Worm (Caenorhabditis elegans) whole organism, L4 larva: ENCODE measurements around the gene ltah-1.2.
A peak's percentile ranks its signal among the peaks of the same experiment; 100 is the strongest.

ENCODE experiments used
- F10B5.3 ChIP-seq: sonication (generic microtip); optimal IDR thresholded peaks from 2 replicates; lab custom pipeline; 2016; ENCODE audit warnings: mild to moderate bottlenecking, missing genetic modification characterization, missing compliant biosample characterization
- F37D6.2 ChIP-seq: sonication (generic microtip); optimal IDR thresholded peaks from 2 replicates; lab custom pipeline; 2016; ENCODE audit warnings: mild to moderate bottlenecking, missing genetic modification characterization, missing compliant biosample characterization
- R02D3.7 ChIP-seq: fragments of 150-350 bp; sonication (generic microtip); optimal IDR thresholded peaks from 3 replicates; lab custom pipeline; 2014; ENCODE audit warnings: missing biosample characterization, missing genetic modification characterization
- T20F7.1 ChIP-seq: fragments of 200-800 bp; sonication (Bioruptor generic); optimal IDR thresholded peaks from 2 replicates; lab custom pipeline; 2018; ENCODE audit warnings: mild to moderate bottlenecking, missing genetic modification characterization, missing compliant biosample characterization
- T26A8.4 ChIP-seq: fragments of 200-800 bp; sonication (Bioruptor generic); IDR thresholded peaks from 2 replicates; pipeline ENCODE4 v1.3.6; 2022; ENCODE audit warnings: missing genetic modification characterization, missing compliant biosample characterization
- Y5F2A.4 ChIP-seq: fragments of 200-800 bp; sonication (Bioruptor generic); optimal IDR thresholded peaks from 2 replicates; lab custom pipeline; 2018; ENCODE audit warnings: mild to moderate bottlenecking, missing genetic modification characterization, missing compliant biosample characterization
- aha-1 ChIP-seq: fragments of 150-350 bp; peaks from one replicate; lab custom pipeline; 2014; ENCODE audit warnings: missing biosample characterization, missing genetic modification characterization
- ceh-20 ChIP-seq: fragments of 200-800 bp; sonication (Bioruptor generic); IDR thresholded peaks from 2 replicates; pipeline ENCODE4 v1.3.6; 2022; ENCODE audit warnings: missing genetic modification reagents, missing genetic modification characterization, missing compliant biosample characterization
- ctbp-1 ChIP-seq: fragments of 200-800 bp; sonication (Bioruptor generic); IDR thresholded peaks from 2 replicates; pipeline ENCODE4 v1.3.6; 2022; ENCODE audit warnings: missing genetic modification reagents, missing genetic modification characterization, missing compliant biosample characterization
- daf-19 ChIP-seq: fragments of 200-800 bp; sonication (Bioruptor generic); conservative IDR thresholded peaks from 2 replicates; pipeline ENCODE4 v1.3.6; 2022; ENCODE audit warnings: missing genetic modification characterization, missing compliant biosample characterization
- daf-8 ChIP-seq: fragments of 200-800 bp; sonication (Bioruptor generic); IDR thresholded peaks from 2 replicates; pipeline ENCODE4 v1.3.6; 2022; ENCODE audit warnings: missing genetic modification characterization, missing compliant biosample characterization
- dmd-6 ChIP-seq: fragments of 200-800 bp; sonication (Bioruptor generic); IDR thresholded peaks from 2 replicates; pipeline ENCODE4 v1.3.6; 2022; ENCODE audit warnings: missing genetic modification reagents, missing genetic modification characterization, missing compliant biosample characterization
- dpl-1 ChIP-seq: fragments of 150-350 bp; optimal IDR thresholded peaks from 2 replicates; lab custom pipeline; 2014; ENCODE audit warnings: missing biosample characterization, missing genetic modification reagents, missing genetic modification characterization
- dve-1 ChIP-seq: sonication (generic microtip); optimal IDR thresholded peaks from 2 replicates; lab custom pipeline; 2017; ENCODE audit warnings: antibody characterized with exemption, mild to moderate bottlenecking, missing genetic modification characterization, missing compliant biosample characterization; ENCODE audit not compliant: insufficient read depth
- hif-1 ChIP-seq, 2 experiments: sonication (generic microtip); optimal IDR thresholded peaks; 2 replicates each; lab custom pipeline; 2016 to 2017; ENCODE audit warnings: missing compliant biosample characterization in 2 of 2, missing genetic modification characterization in 2 of 2, missing genetic modification reagents in 2 of 2, missing genotype in 2 of 2, mild to moderate bottlenecking in 1 of 2
- hlh-11 ChIP-seq: fragments of 200-800 bp; sonication (Bioruptor generic); optimal IDR thresholded peaks from 2 replicates; lab custom pipeline; 2018; ENCODE audit warnings: mild to moderate bottlenecking, missing genetic modification characterization, missing compliant biosample characterization
- hlh-30 ChIP-seq: sonication (generic microtip); optimal IDR thresholded peaks from 2 replicates; lab custom pipeline; 2017; ENCODE audit warnings: antibody characterized with exemption, mild to moderate bottlenecking, missing genetic modification characterization, missing compliant biosample characterization; ENCODE audit not compliant: insufficient read depth
- hmg-1.1 ChIP-seq: fragments of 200-800 bp; sonication (Bioruptor generic); IDR thresholded peaks from 2 replicates; pipeline ENCODE4 v1.3.6; 2022; ENCODE audit warnings: missing genetic modification reagents, missing genetic modification characterization, missing compliant biosample characterization
- jun-1 ChIP-seq: fragments of 150-350 bp; optimal IDR thresholded peaks from 2 replicates; lab custom pipeline; 2014; ENCODE audit warnings: missing biosample characterization, missing genetic modification reagents, missing genetic modification characterization
- lim-7 ChIP-seq: fragments of 200-800 bp; sonication (Bioruptor generic); IDR thresholded peaks from 2 replicates; pipeline ENCODE4 v1.3.6; 2022; ENCODE audit warnings: missing genetic modification characterization, missing compliant biosample characterization
- lin-1 ChIP-seq: fragments of 200-800 bp; sonication (Bioruptor generic); IDR thresholded peaks from 2 replicates; pipeline ENCODE4 v1.3.6; 2022; ENCODE audit warnings: missing genetic modification reagents, missing genetic modification characterization, missing compliant biosample characterization
- lin-13 ChIP-seq: fragments of 150-350 bp; optimal IDR thresholded peaks from 2 replicates; lab custom pipeline; 2014; ENCODE audit warnings: missing biosample characterization, missing genetic modification reagents, missing genetic modification characterization
- lin-29 ChIP-seq: fragments of 200-800 bp; sonication (Bioruptor generic); IDR thresholded peaks from 2 replicates; pipeline ENCODE4 v1.3.6; 2022; ENCODE audit warnings: missing genetic modification reagents, missing genetic modification characterization, missing compliant biosample characterization
- lin-38 ChIP-seq: fragments of 200-800 bp; sonication (Bioruptor generic); IDR thresholded peaks from 2 replicates; pipeline ENCODE4 v1.3.6; 2022; ENCODE audit warnings: missing genetic modification reagents, missing genetic modification characterization, missing compliant biosample characterization
- lsy-2 ChIP-seq, 2 experiments: fragments of 150-350 bp in 1 of 2; sonication (generic microtip) in 1 of 2; optimal IDR thresholded peaks; 2 replicates each; lab custom pipeline; 2014 to 2017; ENCODE audit warnings: missing biosample characterization in 2 of 2, missing genetic modification characterization in 2 of 2
- madf-9 ChIP-seq: fragments of 200-800 bp; sonication (Bioruptor generic); conservative IDR thresholded peaks from 2 replicates; pipeline ENCODE4 v1.3.6; 2022; ENCODE audit warnings: missing genetic modification reagents, missing genetic modification characterization, missing compliant biosample characterization
- mes-2 ChIP-seq: sonication (generic microtip); optimal IDR thresholded peaks from 2 replicates; lab custom pipeline; 2016; ENCODE audit warnings: missing genotype, mild to moderate bottlenecking, missing genetic modification characterization, missing compliant biosample characterization; ENCODE audit not compliant: poor library complexity, severe bottlenecking
- mxl-2 ChIP-seq: fragments of 200-800 bp; sonication (Bioruptor generic); conservative IDR thresholded peaks from 2 replicates; pipeline ENCODE4 v1.3.6; 2022; ENCODE audit warnings: missing genetic modification reagents, missing genetic modification characterization, missing compliant biosample characterization
- mxl-3 ChIP-seq: fragments of 200-800 bp; sonication (Bioruptor generic); optimal IDR thresholded peaks from 2 replicates; lab custom pipeline; 2018; ENCODE audit warnings: mild to moderate bottlenecking, missing genetic modification characterization, missing compliant biosample characterization
- nhr-25 ChIP-seq: sonication (generic microtip); optimal IDR thresholded peaks from 2 replicates; lab custom pipeline; 2017; ENCODE audit warnings: missing genetic modification characterization, mild to moderate bottlenecking, missing compliant biosample characterization, antibody characterized with exemption, moderate library complexity, borderline replicate concordance; ENCODE audit not compliant: insufficient read depth
- nhr-28 ChIP-seq: fragments of 150-350 bp; optimal IDR thresholded peaks from 2 replicates; lab custom pipeline; 2014; ENCODE audit warnings: missing biosample characterization, missing genetic modification characterization
- nhr-41 ChIP-seq: fragments of 200-800 bp; sonication (Bioruptor generic); IDR thresholded peaks from 2 replicates; pipeline ENCODE4 v1.3.6; 2022; ENCODE audit warnings: missing genetic modification reagents, missing genetic modification characterization, missing compliant biosample characterization
- nhr-42 ChIP-seq: fragments of 200-800 bp; sonication (Bioruptor generic); IDR thresholded peaks from 2 replicates; pipeline ENCODE4 v1.3.6; 2022; ENCODE audit warnings: missing genetic modification characterization, missing compliant biosample characterization
- nhr-6 ChIP-seq: fragments of 150-350 bp; optimal IDR thresholded peaks from 2 replicates; lab custom pipeline; 2014; ENCODE audit warnings: missing biosample characterization, missing genetic modification characterization
- pha-4 ChIP-seq, 2 experiments: fragments of 150-350 bp in 1 of 2; fragments of 200-800 bp in 1 of 2; sonication (Bioruptor generic) in 1 of 2; IDR thresholded peaks in 1 of 2; optimal IDR thresholded peaks in 1 of 2; 2 replicates each; pipeline versions ENCODE4 v1.3.6 to Lab custom; 2014 to 2022; ENCODE audit warnings: missing genetic modification characterization in 2 of 2, missing genetic modification reagents in 2 of 2, missing biosample characterization in 1 of 2, missing compliant biosample characterization in 1 of 2
- pqm-1 ChIP-seq: sonication (generic microtip); optimal IDR thresholded peaks from 2 replicates; lab custom pipeline; 2017; ENCODE audit warnings: missing biosample characterization, missing genetic modification characterization
- rbr-2 ChIP-seq: sonication (generic microtip); optimal IDR thresholded peaks from 2 replicates; lab custom pipeline; 2016; ENCODE audit warnings: missing genotype, missing genetic modification characterization, missing compliant biosample characterization
- saeg-2 ChIP-seq: fragments of 200-800 bp; sonication (Bioruptor generic); IDR thresholded peaks from 2 replicates; pipeline ENCODE4 v1.3.6; 2022; ENCODE audit warnings: missing genetic modification reagents, missing genetic modification characterization, missing compliant biosample characterization
- sdz-12 ChIP-seq: fragments of 200-800 bp; sonication (Bioruptor generic); optimal IDR thresholded peaks from 2 replicates; lab custom pipeline; 2018; ENCODE audit warnings: mild to moderate bottlenecking, missing genetic modification characterization, missing compliant biosample characterization
- set-16 ChIP-seq: fragments of 200-800 bp; sonication (Bioruptor generic); IDR thresholded peaks from 2 replicates; pipeline ENCODE4 v1.3.6; 2022; ENCODE audit warnings: missing genetic modification reagents, missing genetic modification characterization, missing compliant biosample characterization
- skn-1 ChIP-seq: fragments of 150-350 bp; optimal IDR thresholded peaks from 2 replicates; lab custom pipeline; 2014; ENCODE audit warnings: missing biosample characterization, missing genetic modification characterization
- snpc-1.2 ChIP-seq: fragments of 200-800 bp; sonication (Bioruptor generic); IDR thresholded peaks from 2 replicates; pipeline ENCODE4 v1.3.6; 2022; ENCODE audit warnings: missing genetic modification reagents, missing genetic modification characterization, missing compliant biosample characterization
- spr-1 ChIP-seq: sonication (generic microtip); optimal IDR thresholded peaks from 2 replicates; lab custom pipeline; 2016; ENCODE audit warnings: mild to moderate bottlenecking, missing genetic modification characterization, missing compliant biosample characterization
- tag-97 ChIP-seq: fragments of 200-800 bp; sonication (Bioruptor generic); IDR thresholded peaks from 2 replicates; pipeline ENCODE4 v1.3.6; 2022; ENCODE audit warnings: missing genetic modification characterization, missing compliant biosample characterization
- unc-39 ChIP-seq: sonication (generic microtip); optimal IDR thresholded peaks from 2 replicates; lab custom pipeline; 2017; ENCODE audit warnings: missing biosample characterization, missing genetic modification characterization
- unc-62 ChIP-seq, 3 experiments: fragments of 150-350 bp in 1 of 3; sonication (generic microtip); optimal IDR thresholded peaks in 2 of 3; peaks in 1 of 3; 1 replicate in 1 of 3; 2 replicates in 2 of 3; lab custom pipeline; 2014 to 2017; ENCODE audit warnings: missing biosample characterization in 3 of 3, missing genetic modification characterization in 3 of 3, missing genetic modification reagents in 3 of 3, missing genotype in 1 of 3
- zip-2 ChIP-seq: fragments of 150-350 bp; optimal IDR thresholded peaks from 2 replicates; lab custom pipeline; 2014; ENCODE audit warnings: missing biosample characterization, missing genetic modification characterization

The ltah-1.2 gene

DNA sequence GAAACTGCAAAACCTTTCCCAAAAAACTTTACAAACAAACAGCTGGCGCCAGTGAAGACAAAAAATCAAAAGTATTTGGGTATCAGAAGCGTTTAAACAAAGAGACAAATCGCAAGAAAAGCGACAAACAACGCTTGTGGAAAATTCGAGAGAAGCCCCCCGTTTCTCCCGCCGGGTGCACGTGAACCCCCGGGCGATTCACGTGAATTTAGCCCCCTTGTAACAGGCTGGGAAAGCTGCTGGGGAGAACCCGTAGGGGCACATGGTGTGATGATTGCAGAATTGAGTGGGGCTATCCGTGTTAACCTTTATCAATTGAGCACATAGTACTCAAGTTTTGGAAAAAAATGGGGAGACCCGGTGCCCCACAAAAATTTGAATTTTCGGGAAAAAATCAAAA, 41.3 kb upstream of the ltah-1.2 start (continued):
- TF ChIP-seq nhr-28 (tag; lab: Kevin White, UChicago): peak; percentile 53
- TF ChIP-seq mxl-3 (GFP tag; lab: Kevin White, UChicago): peak; percentile 75
- TF ChIP-seq mxl-2 (GFP tag; lab: Robert Waterston, UW): peak; percentile 98
- no peak for TF ChIP-seq skn-1
- peak; percentile 45; the same call in 1 of the 2 replicates for TF ChIP-seq lin-38 (GFP tag; lab: Robert Waterston, UW)
- TF ChIP-seq nhr-42 (GFP tag; lab: Robert Waterston, UW): no peak
- no peak for TF ChIP-seq Y5F2A.4
- peak; percentile 96 for TF ChIP-seq aha-1 (tag; lab: Kevin White, UChicago)
- peak; percentile 89 for TF ChIP-seq hlh-30 (tag; lab: Kevin White, UChicago)
- TF ChIP-seq hif-1 (tag; optimal IDR thresholded peaks at IDR 0.05; lab: Kevin White, UChicago): peak in 1 of 2 experiments; percentile 55
- TF ChIP-seq jun-1: no peak
- no peak for TF ChIP-seq ctbp-1 (GFP tag; lab: Robert Waterston, UW)
- peak; percentile 53; the same call in 1 of the 2 replicates for TF ChIP-seq lin-1
- no peak for TF ChIP-seq T20F7.1 (GFP tag; lab: Kevin White, UChicago)
- TF ChIP-seq R02D3.7 (tag; lab: Kevin White, UChicago): no peak
- peak; percentile 93 for TF ChIP-seq hlh-11
- no peak for TF ChIP-seq lim-7 (GFP tag; lab: Robert Waterston, UW)
- TF ChIP-seq nhr-25 (tag; lab: Kevin White, UChicago): peak; percentile 53
- TF ChIP-seq hmg-1.1 (GFP tag; lab: Robert Waterston, UW): 0 out of 2 replicates have a peak, but pooled peaks have one; percentile 20
- no peak for TF ChIP-seq spr-1 (tag; lab: Kevin White, UChicago)
- TF ChIP-seq T26A8.4: peak; percentile 48; the same call in 1 of the 2 replicates
- TF ChIP-seq set-16 (GFP tag; lab: Robert Waterston, UW): peak; percentile 58
- TF ChIP-seq dmd-6: peak; percentile 80
- TF ChIP-seq ceh-20: peak; percentile 91
- TF ChIP-seq unc-62 (GFP tag; optimal IDR thresholded peaks at IDR 0.05 in 1 of 2; lab: Kevin White, UChicago): peak in 1 of 2 experiments; percentile 69
- no peak for TF ChIP-seq unc-62 (tag; optimal IDR thresholded peaks at IDR 0.05; lab: Kevin White, UChicago)
- peak; percentile 24 for TF ChIP-seq dpl-1 (GFP tag; lab: Kevin White, UChicago)
- TF ChIP-seq saeg-2: peak; percentile 68; the same call in 1 of the 2 replicates

DNA sequence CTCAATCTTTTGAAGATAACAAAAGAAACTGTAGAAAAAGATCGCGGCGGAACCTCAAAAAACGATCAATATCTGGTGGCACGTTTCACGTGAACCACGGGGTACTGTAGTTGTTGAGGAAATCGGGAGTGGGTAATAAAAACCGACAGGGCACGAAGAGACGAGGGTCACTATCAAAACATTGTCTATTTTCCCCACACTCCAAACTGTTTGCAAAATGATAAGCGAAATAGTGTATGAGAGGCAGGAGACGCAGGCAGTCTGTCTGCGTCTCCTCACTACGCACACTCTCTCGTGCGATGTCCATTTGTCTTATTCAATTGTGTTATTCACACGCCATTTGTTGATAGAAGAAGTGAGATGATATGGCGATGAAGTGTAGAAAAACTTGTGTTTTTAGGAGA, 40.5 kb upstream of the ltah-1.2 start:
- TF ChIP-seq dmd-6 (peak; percentile 68), lin-29 (GFP tag; lab: Robert Waterston, UW) (no peak), zip-2 (tag; lab: Kevin White, UChicago) (no peak), spr-1 (tag; lab: Kevin White, UChicago) (no peak), nhr-6 (tag; lab: Kevin White, UChicago) (no peak), unc-39 (tag; lab: Kevin White, UChicago) (no peak), aha-1 (tag; lab: Kevin White, UChicago) (peak; percentile 52), daf-8 (no peak), pqm-1 (tag; lab: Kevin White, UChicago) (no peak), pha-4 (GFP tag; IDR thresholded peaks at IDR 0.05; lab: Robert Waterston, UW) (no peak), pha-4 (tag; optimal IDR thresholded peaks at IDR 0.05; lab: Kevin White, UChicago) (peak; percentile 37), mxl-2 (GFP tag; lab: Robert Waterston, UW) (peak; percentile 79; the same call in 1 of the 2 replicates), madf-9 (no peak), sdz-12 (GFP tag; lab: Kevin White, UChicago) (no peak), set-16 (GFP tag; lab: Robert Waterston, UW) (no peak), mes-2 (peak; percentile 11), snpc-1.2 (GFP tag; lab: Robert Waterston, UW) (no peak), hlh-30 (tag; lab: Kevin White, UChicago) (peak; percentile 77), F37D6.2 (tag; lab: Kevin White, UChicago) (no peak), nhr-41 (GFP tag; lab: Robert Waterston, UW) (no peak), lin-13 (GFP tag; lab: Kevin White, UChicago) (no peak), hif-1 (tag; optimal IDR thresholded peaks at IDR 0.05; lab: Kevin White, UChicago) (peak in 1 of 2 experiments; percentile 11), lin-38 (GFP tag; lab: Robert Waterston, UW) (no peak), tag-97 (GFP tag; lab: Robert Waterston, UW) (no peak), rbr-2 (tag; lab: Kevin White, UChicago) (no peak), F10B5.3 (tag; lab: Kevin White, UChicago) (no peak), hlh-11 (peak; percentile 92), nhr-42 (GFP tag; lab: Robert Waterston, UW) (peak; percentile 32; the same call in 1 of the 2 replicates), lsy-2 (tag; optimal IDR thresholded peaks at IDR 0.05; lab: Kevin White, UChicago) (peak; percentile 45 to 82), dve-1 (tag; lab: Kevin White, UChicago) (peak; percentile 88), daf-19 (GFP tag; lab: Robert Waterston, UW) (no peak)
